Worm (Caenorhabditis elegans): ENCODE data around the gene pfkb-1.2.

Gene pfkb-1.2

DNA sequence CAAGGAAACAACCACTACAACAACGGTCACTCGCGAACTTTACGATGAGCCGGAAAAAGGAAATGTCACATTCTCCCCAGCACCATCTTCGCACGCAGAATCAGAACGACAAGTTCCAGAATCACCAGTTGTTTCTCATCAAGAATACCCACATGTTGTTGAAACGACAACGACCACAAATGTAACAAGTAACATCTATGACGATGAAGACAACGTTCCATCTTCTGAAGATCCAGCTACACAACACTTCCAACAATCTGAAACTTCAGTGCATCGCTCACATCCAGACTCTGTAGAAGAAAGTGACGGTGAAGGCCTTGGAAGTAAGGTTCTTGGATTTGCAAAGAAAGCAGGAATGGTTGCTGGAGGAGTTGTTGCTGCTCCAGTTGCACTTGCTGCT lies 48.8 kb downstream of the pfkb-1.2 start:
- TF ChIP-seq hlh-8 (tag; optimal IDR thresholded peaks at IDR 0.05), result no peak
- no peak for TF ChIP-seq nhr-11 (tag; optimal IDR thresholded peaks at IDR 0.05)
- TF ChIP-seq ceh-18 (tag; optimal IDR thresholded peaks at IDR 0.05), result no peak
- TF ChIP-seq C38D4.7 (GFP tag; optimal IDR thresholded peaks at IDR 0.05), result no peak
- no peak for TF ChIP-seq unc-42 (tag; optimal IDR thresholded peaks at IDR 0.05)
- no peak for TF ChIP-seq hlh-6 (tag; optimal IDR thresholded peaks at IDR 0.05)
- TF ChIP-seq che-1 (tag; optimal IDR thresholded peaks at IDR 0.05), result no peak
- TF ChIP-seq ref-2 (tag; optimal IDR thresholded peaks at IDR 0.05), result no peak
- TF ChIP-seq ahr-1 (tag; optimal IDR thresholded peaks at IDR 0.05), result no peak
- TF ChIP-seq dmd-4 (tag; optimal IDR thresholded peaks at IDR 0.05; ENCODE audit: borderline replicate concordance), result no peak
